Fruit fly (Drosophila melanogaster): ENCODE results near the gene Cpr62Bb.

Cpr62Bb gene

DNA sequence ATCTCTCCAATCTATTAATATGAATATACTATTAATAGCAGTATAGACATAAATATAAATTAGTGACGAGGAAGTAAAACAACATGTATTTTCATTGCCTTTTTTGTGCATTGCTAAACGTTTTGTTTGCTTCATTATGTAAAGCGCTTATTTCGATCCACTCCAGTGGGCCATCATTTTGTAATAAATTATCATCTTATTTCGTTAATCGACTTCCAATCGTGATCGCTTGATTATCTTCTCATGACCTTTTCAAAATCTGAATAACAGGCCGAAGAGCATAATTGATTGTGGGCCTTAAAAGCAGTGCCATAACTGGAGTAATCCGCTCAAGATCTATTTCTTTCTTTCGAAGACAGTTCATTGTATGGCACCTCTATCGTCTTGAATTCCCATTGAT lies 17.6 kb downstream of the Cpr62Bb start:
- TF ChIP-seq kay (GFP tag; optimal IDR thresholded peaks at IDR 0.05) (no peak), Awh (GFP tag; IDR thresholded peaks at IDR 0.05) (peak; percentile 72; the same call in 1 of the 2 replicates), Sox100B (GFP tag; optimal IDR thresholded peaks at IDR 0.05) (no peak), da (GFP tag; optimal IDR thresholded peaks at IDR 0.05) (no peak), vvl (GFP tag; IDR thresholded peaks at IDR 0.05) (peak; percentile 18; the same call in 1 of the 2 replicates), phol (tag; optimal IDR thresholded peaks at IDR 0.05) (no peak), oc (tag; optimal IDR thresholded peaks at IDR 0.05) (peak; percentile 57), Eip74EF (GFP tag; optimal IDR thresholded peaks at IDR 0.05) (peak in 1 of 2 experiments; percentile 44), gfzf (GFP tag; optimal IDR thresholded peaks at IDR 0.05) (no peak)

DNA sequence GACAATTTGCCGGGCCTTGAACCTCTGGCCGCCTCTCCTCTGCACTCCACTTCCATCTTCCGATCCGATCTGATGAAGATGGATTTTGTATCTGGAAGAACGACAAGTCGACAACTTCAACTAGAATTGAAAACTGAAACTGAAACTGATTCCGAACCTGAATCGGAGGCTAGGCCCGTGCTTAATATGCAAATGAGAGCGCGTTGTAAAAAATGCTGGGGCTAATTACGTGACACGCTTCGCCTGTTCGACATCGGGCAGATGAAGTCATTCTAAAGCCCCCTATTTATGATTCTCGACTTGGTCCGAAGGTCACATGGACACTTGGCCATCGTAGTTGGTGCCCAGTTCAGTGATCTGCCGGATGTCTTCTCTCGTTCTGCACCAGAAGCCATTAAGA lies 18.4 kb downstream of the Cpr62Bb start:
- TF ChIP-seq vvl (GFP tag; IDR thresholded peaks at IDR 0.05) (0 out of 2 replicates have a peak, but pooled peaks have one; percentile 18), chm (GFP tag; IDR thresholded peaks at IDR 0.05) (no peak), CG8290 (GFP tag; optimal IDR thresholded peaks at IDR 0.05) (no peak), CG8290 (tag; optimal IDR thresholded peaks at IDR 0.05) (no peak), CG12769 (tag; optimal IDR thresholded peaks at IDR 0.05) (peak; percentile 26), Dll (GFP tag; IDR thresholded peaks at IDR 0.05; ENCODE audit: partially characterized antibody) (no peak), abd-A (tag; optimal IDR thresholded peaks at IDR 0.05) (peak; percentile 50), Blimp-1 (GFP tag; optimal IDR thresholded peaks at IDR 0.05) (peak; percentile 1), Dp (GFP tag; optimal IDR thresholded peaks at IDR 0.05) (no peak), CG7271 (tag; optimal IDR thresholded peaks at IDR 0.05) (no peak), z (GFP tag; IDR thresholded peaks at IDR 0.05) (0 out of 3 replicates have a peak, but pooled peaks have one; percentile 12), sd (tag; optimal IDR thresholded peaks at IDR 0.05) (peak; percentile 16), CG13894 (tag; optimal IDR thresholded peaks at IDR 0.05) (peak; percentile 52), chinmo (GFP tag; IDR thresholded peaks at IDR 0.05; ENCODE audit: partially characterized antibody) (peak; percentile 82; the same call in 3 of the 4 replicates), Oli (tag; optimal IDR thresholded peaks at IDR 0.05) (no peak), cwo (GFP tag; optimal IDR thresholded peaks at IDR 0.05) (peak; percentile 3)

DNA sequence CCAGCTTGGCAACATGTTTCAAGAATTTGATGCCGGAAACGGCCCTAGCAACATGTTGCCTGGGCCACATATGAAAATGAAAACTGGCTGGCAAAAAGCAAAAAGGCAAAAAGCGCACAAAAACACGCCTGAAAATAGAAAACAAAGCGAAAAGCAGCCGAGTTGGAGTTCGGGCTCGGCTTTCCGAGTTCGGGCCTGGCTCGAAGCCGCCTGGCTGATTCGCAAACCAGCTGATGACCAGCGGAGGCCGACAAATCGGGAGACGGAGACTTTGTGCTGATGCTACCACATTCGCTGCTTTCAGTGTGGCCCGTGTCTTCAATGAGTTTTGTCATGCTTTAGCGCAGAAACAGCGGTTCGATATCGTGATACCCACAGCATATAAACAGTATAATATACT lies 24.7 kb downstream of the Cpr62Bb start, which contains the start of gene GV1:
GV1 (plus strand) TSS at position 301 of the 400 bp plus-strand sequence.
- TF ChIP-seq vvl (GFP tag; IDR thresholded peaks at IDR 0.05) (peak; percentile 15; the same call in 1 of the 2 replicates), CG10565 (GFP tag; optimal IDR thresholded peaks at IDR 0.05) (no peak), Med (GFP tag) (peak; percentile 59), Sry-β (GFP tag; optimal IDR thresholded peaks at IDR 0.05) (no peak), GATAe (GFP tag; conservative IDR thresholded peaks at IDR 0.05) (no peak), CG15011 (GFP tag; optimal IDR thresholded peaks at IDR 0.05) (no peak), nom (GFP tag; optimal IDR thresholded peaks at IDR 0.05) (peak; percentile 98), CG2202 (tag; optimal IDR thresholded peaks at IDR 0.05) (no peak), CG10543 (GFP tag; optimal IDR thresholded peaks at IDR 0.05) (peak; percentile 51), CG12104 (GFP tag; optimal IDR thresholded peaks at IDR 0.05) (no peak), chm (GFP tag; IDR thresholded peaks at IDR 0.05) (0 out of 2 replicates have a peak, but pooled peaks have one; percentile 17), CG12769 (tag; optimal IDR thresholded peaks at IDR 0.05) (peak; percentile 66), psq (GFP tag; optimal IDR thresholded peaks at IDR 0.05) (no peak), chinmo (GFP tag; IDR thresholded peaks at IDR 0.05; ENCODE audit: partially characterized antibody) (peak; percentile 87; the same call in 2 of the 4 replicates), scrt (GFP tag; optimal IDR thresholded peaks at IDR 0.05) (no peak), Drgx (GFP tag; IDR thresholded peaks at IDR 0.05) (peak; percentile 62), CG11504 (tag; optimal IDR thresholded peaks at IDR 0.05) (peak; percentile 97), ssp (GFP tag; IDR thresholded peaks at IDR 0.05) (no peak), Hmx (GFP tag; optimal IDR thresholded peaks at IDR 0.05) (no peak), CG34376 (GFP tag; optimal IDR thresholded peaks at IDR 0.05) (peak; percentile 3), CG8290 (GFP tag; optimal IDR thresholded peaks at IDR 0.05) (no peak), CG8290 (tag; optimal IDR thresholded peaks at IDR 0.05) (peak in 1 of 2 experiments; percentile 27), lab (GFP tag; optimal IDR thresholded peaks at IDR 0.05) (peak; percentile 9), CG17328 (GFP tag; IDR thresholded peaks at IDR 0.05) (no peak), Ets65A (GFP tag) (peak; percentile 80), NC2α (GFP tag; optimal IDR thresholded peaks at IDR 0.05) (no peak), CG7786 (GFP tag; optimal IDR thresholded peaks at IDR 0.05) (no peak), rib (GFP tag; IDR thresholded peaks at IDR 0.05) (peak; percentile 52; the same call in 1 of the 2 replicates)
